Worm (Caenorhabditis elegans) whole organism, mixed stage, embryonic: Measurements from ENCODE around the gene F38A1.15.

ENCODE experiments used
- M03D4.4 ChIP-seq: sonication (generic microtip); optimal IDR thresholded peaks from 2 replicates; lab custom pipeline; 2017; ENCODE audit warnings: mild to moderate bottlenecking, missing genetic modification characterization, missing compliant biosample characterization
- bed-3 ChIP-seq: fragments of 200-800 bp; sonication (Bioruptor generic); optimal IDR thresholded peaks from 3 replicates; lab custom pipeline; 2018; ENCODE audit warnings: mild to moderate bottlenecking, missing genetic modification characterization, moderate library complexity, missing compliant biosample characterization
- blmp-1 ChIP-seq: fragments of 150-350 bp; optimal IDR thresholded peaks from 2 replicates; lab custom pipeline; 2014; ENCODE audit warnings: missing biosample characterization, missing genetic modification characterization
- ceh-39 ChIP-seq: fragments of 150-350 bp; optimal IDR thresholded peaks from 2 replicates; lab custom pipeline; 2014; ENCODE audit warnings: missing biosample characterization, missing genetic modification characterization
- ceh-43 ChIP-seq: fragments of 200-800 bp; sonication (Bioruptor generic); optimal IDR thresholded peaks from 2 replicates; lab custom pipeline; 2018; ENCODE audit warnings: mild to moderate bottlenecking, missing genetic modification characterization, moderate library complexity, missing compliant biosample characterization
- ceh-83 ChIP-seq: fragments of 200-800 bp; sonication (Bioruptor generic); optimal IDR thresholded peaks from 2 replicates; lab custom pipeline; 2018; ENCODE audit warnings: mild to moderate bottlenecking, missing genetic modification characterization, missing compliant biosample characterization
- ces-1 ChIP-seq: fragments of 150-350 bp; optimal IDR thresholded peaks from 2 replicates; lab custom pipeline; 2014; ENCODE audit warnings: missing biosample characterization, missing genetic modification reagents, missing genetic modification characterization
- cnd-1 ChIP-seq: fragments of 200-800 bp; sonication (Bioruptor generic); optimal IDR thresholded peaks from 2 replicates; lab custom pipeline; 2018; ENCODE audit warnings: mild to moderate bottlenecking, missing genetic modification characterization, missing compliant biosample characterization
- drap-1 ChIP-seq: fragments of 200-800 bp; sonication (Bioruptor generic); optimal IDR thresholded peaks from 3 replicates; lab custom pipeline; 2018; ENCODE audit warnings: mild to moderate bottlenecking, missing genetic modification characterization, missing compliant biosample characterization
- elt-3 ChIP-seq: fragments of 150-350 bp; optimal IDR thresholded peaks from 2 replicates; lab custom pipeline; 2014; ENCODE audit warnings: missing biosample characterization, missing genetic modification characterization
- flh-1 ChIP-seq: fragments of 200-800 bp; sonication (Bioruptor generic); optimal IDR thresholded peaks from 2 replicates; lab custom pipeline; 2018; ENCODE audit warnings: mild to moderate bottlenecking, missing genetic modification characterization, moderate library complexity, missing compliant biosample characterization
- ham-2 ChIP-seq: fragments of 200-800 bp; sonication (Bioruptor generic); optimal IDR thresholded peaks from 2 replicates; lab custom pipeline; 2018; ENCODE audit warnings: mild to moderate bottlenecking, missing genetic modification characterization, missing compliant biosample characterization
- lin-13 ChIP-seq: fragments of 150-350 bp; optimal IDR thresholded peaks from 2 replicates; lab custom pipeline; 2014; ENCODE audit warnings: missing biosample characterization, missing genetic modification characterization
- lin-32 ChIP-seq: fragments of 200-800 bp; sonication (Bioruptor generic); optimal IDR thresholded peaks from 2 replicates; lab custom pipeline; 2018; ENCODE audit warnings: mild to moderate bottlenecking, missing genetic modification characterization, missing compliant biosample characterization
- lsy-2 ChIP-seq: fragments of 150-350 bp; optimal IDR thresholded peaks from 2 replicates; lab custom pipeline; 2014; ENCODE audit warnings: missing biosample characterization, missing genetic modification characterization
- mab-5 ChIP-seq: fragments of 150-350 bp; optimal IDR thresholded peaks from 2 replicates; lab custom pipeline; 2014; ENCODE audit warnings: missing biosample characterization, missing genetic modification characterization
- mep-1 ChIP-seq: fragments of 150-350 bp; optimal IDR thresholded peaks from 2 replicates; lab custom pipeline; 2017; ENCODE audit warnings: missing biosample characterization, missing genetic modification reagents, missing genetic modification characterization, inconsistent platforms
- mls-2 ChIP-seq: sonication (generic microtip); optimal IDR thresholded peaks from 2 replicates; lab custom pipeline; 2016; ENCODE audit warnings: mild to moderate bottlenecking, missing genetic modification characterization, moderate library complexity, missing compliant biosample characterization
- nhr-12 ChIP-seq: fragments of 150-350 bp; optimal IDR thresholded peaks from 2 replicates; lab custom pipeline; 2014; ENCODE audit warnings: missing biosample characterization, missing genetic modification characterization
- nhr-2 ChIP-seq: fragments of 150-350 bp; optimal IDR thresholded peaks from 2 replicates; lab custom pipeline; 2014; ENCODE audit warnings: missing biosample characterization, missing genetic modification characterization
- nhr-237 ChIP-seq: fragments of 150-350 bp; optimal IDR thresholded peaks from 2 replicates; lab custom pipeline; 2014; ENCODE audit warnings: missing biosample characterization, missing genetic modification characterization
- nhr-28 ChIP-seq: fragments of 150-350 bp; optimal IDR thresholded peaks from 2 replicates; lab custom pipeline; 2014; ENCODE audit warnings: missing biosample characterization, missing genetic modification characterization
- nhr-76 ChIP-seq: sonication (generic microtip); optimal IDR thresholded peaks from 2 replicates; lab custom pipeline; 2017; ENCODE audit warnings: missing biosample characterization, missing genetic modification characterization
- sem-2 ChIP-seq: fragments of 200-800 bp; sonication (Bioruptor generic); optimal IDR thresholded peaks from 2 replicates; lab custom pipeline; 2018; ENCODE audit warnings: mild to moderate bottlenecking, missing genetic modification characterization, missing compliant biosample characterization
- snpc-4 ChIP-seq: fragments of 150-350 bp; optimal IDR thresholded peaks from 2 replicates; lab custom pipeline; 2014; ENCODE audit warnings: missing biosample characterization, missing genetic modification characterization
- sptf-1 ChIP-seq: sonication (generic microtip); optimal IDR thresholded peaks from 2 replicates; lab custom pipeline; 2017; ENCODE audit warnings: mild to moderate bottlenecking, missing genetic modification characterization, moderate library complexity, missing compliant biosample characterization
- tbx-8 ChIP-seq: fragments of 200-800 bp; sonication (Bioruptor generic); optimal IDR thresholded peaks from 2 replicates; lab custom pipeline; 2018; ENCODE audit warnings: mild to moderate bottlenecking, missing genetic modification characterization, moderate library complexity, missing compliant biosample characterization
- unc-120 ChIP-seq: sonication (generic microtip); optimal IDR thresholded peaks from 2 replicates; lab custom pipeline; 2017; ENCODE audit warnings: missing genetic modification characterization, missing compliant biosample characterization; ENCODE audit not compliant: poor library complexity, severe bottlenecking
- unc-62 ChIP-seq: fragments of 150-350 bp; optimal IDR thresholded peaks from 2 replicates; lab custom pipeline; 2014; ENCODE audit warnings: missing biosample characterization, missing genetic modification reagents, missing genetic modification characterization
- zip-8 ChIP-seq: fragments of 150-350 bp; optimal IDR thresholded peaks from 2 replicates; lab custom pipeline; 2014; ENCODE audit warnings: missing biosample characterization, missing genetic modification characterization
- ztf-11 ChIP-seq: fragments of 150-350 bp; optimal IDR thresholded peaks from 2 replicates; lab custom pipeline; 2014; ENCODE audit warnings: missing biosample characterization, missing genetic modification characterization

The F38A1.15 gene

DNA sequence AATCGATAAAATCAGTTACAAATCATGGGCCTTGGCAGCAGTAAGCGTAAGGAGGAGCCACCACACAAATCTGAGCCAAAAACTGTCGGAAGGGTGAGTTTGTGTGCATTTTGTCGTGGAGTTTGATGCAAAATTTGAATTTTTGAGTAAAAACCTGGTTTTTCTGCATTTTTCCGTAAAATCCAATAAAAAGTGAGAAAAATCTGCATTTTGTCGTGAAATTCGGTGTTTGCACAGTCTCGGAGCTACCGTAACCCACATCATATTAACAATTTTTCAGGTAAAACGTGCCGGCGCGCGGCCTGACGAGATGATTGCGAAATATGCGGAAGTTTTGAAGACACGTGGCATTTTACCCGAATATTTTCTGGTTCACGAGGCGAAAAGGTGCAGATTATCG, 32.7 kb upstream of the F38A1.15 start:
- TF ChIP-seq snpc-4 (tag; lab: Kevin White, UChicago) (no peak), zip-8 (tag; lab: Kevin White, UChicago) (no peak)

DNA sequence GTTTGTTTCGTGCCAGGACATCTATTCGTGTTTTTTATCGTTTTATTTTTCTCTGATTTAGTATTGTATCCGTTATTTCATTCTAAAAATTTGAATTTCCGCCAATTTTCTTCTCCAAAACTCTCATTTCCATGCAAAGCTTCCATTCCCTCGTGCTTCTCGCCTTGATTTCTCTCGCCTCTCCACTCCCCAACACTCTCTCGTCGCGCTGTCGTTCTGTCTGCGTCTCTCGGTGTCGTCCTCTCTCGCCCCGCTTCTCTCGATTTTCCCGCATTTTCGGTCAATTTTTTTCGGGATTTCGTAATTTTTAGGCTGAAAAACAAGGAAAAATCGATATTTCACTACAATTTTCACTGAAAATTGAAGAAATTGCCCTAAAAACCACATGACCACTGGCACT, 31.4 kb upstream of the F38A1.15 start, which contains the start of gene C09E9.1:
C09E9.1 (plus strand) TSS at position 286 of the 400 bp plus-strand sequence.
- peak; percentile 26 for TF ChIP-seq lin-13 (tag; lab: Kevin White, UChicago)
- no peak for TF ChIP-seq blmp-1 (tag; lab: Kevin White, UChicago)
- peak; percentile 51 for TF ChIP-seq unc-120 (tag; lab: Kevin White, UChicago)
- TF ChIP-seq lin-32 = no peak
- no peak for TF ChIP-seq mab-5
- peak; percentile 29 for TF ChIP-seq ces-1 (GFP tag; lab: Kevin White, UChicago)
- TF ChIP-seq sem-2 (GFP tag; lab: Kevin White, UChicago) = no peak
- TF ChIP-seq ham-2 (GFP tag; lab: Kevin White, UChicago) = peak; percentile 0
- TF ChIP-seq sptf-1 (tag; lab: Kevin White, UChicago) = no peak
- TF ChIP-seq cnd-1 (tag; lab: Kevin White, UChicago) = no peak
- TF ChIP-seq drap-1 (GFP tag; lab: Kevin White, UChicago) = no peak

DNA sequence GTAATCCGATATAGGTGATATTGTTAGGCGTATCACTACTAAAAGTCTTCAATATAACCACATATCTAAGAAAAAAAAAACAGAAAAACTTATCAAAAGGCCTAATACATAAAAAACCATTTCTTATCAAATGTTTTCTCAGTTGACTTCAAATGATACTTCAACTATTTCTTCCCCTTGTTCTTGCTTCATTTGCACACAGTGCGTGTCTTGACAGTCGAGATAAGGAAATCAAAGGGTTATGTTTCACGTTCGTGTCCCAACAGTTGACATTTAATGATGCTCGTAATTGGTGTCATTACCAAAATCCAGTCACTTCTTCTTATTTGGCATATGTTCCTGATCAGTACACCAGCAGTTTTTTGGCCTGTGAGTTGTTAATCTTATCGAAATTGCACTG, 23.5 kb upstream of the F38A1.15 start, which contains the start of gene clec-170:
clec-170 (plus strand) TSS at position 143 of the 400 bp plus-strand sequence.
- TF ChIP-seq M03D4.4 (tag; lab: Kevin White, UChicago) (no peak), ham-2 (GFP tag; lab: Kevin White, UChicago) (no peak), lsy-2 (tag; lab: Kevin White, UChicago) (no peak), ztf-11 (tag; lab: Kevin White, UChicago) (no peak), mep-1 (tag; lab: Kevin White, UChicago) (no peak), drap-1 (GFP tag; lab: Kevin White, UChicago) (no peak), unc-120 (tag; lab: Kevin White, UChicago) (no peak), lin-32 (no peak), ceh-83 (GFP tag; lab: Kevin White, UChicago) (no peak), sem-2 (GFP tag; lab: Kevin White, UChicago) (no peak), blmp-1 (tag; lab: Kevin White, UChicago) (no peak), nhr-237 (tag; lab: Kevin White, UChicago) (no peak), nhr-28 (tag; lab: Kevin White, UChicago) (no peak), elt-3 (tag; lab: Kevin White, UChicago) (no peak), mls-2 (tag; lab: Kevin White, UChicago) (no peak), flh-1 (GFP tag; lab: Kevin White, UChicago) (no peak), ceh-43 (GFP tag; lab: Kevin White, UChicago) (no peak), bed-3 (GFP tag; lab: Kevin White, UChicago) (no peak), mab-5 (no peak), tbx-8 (no peak)

DNA sequence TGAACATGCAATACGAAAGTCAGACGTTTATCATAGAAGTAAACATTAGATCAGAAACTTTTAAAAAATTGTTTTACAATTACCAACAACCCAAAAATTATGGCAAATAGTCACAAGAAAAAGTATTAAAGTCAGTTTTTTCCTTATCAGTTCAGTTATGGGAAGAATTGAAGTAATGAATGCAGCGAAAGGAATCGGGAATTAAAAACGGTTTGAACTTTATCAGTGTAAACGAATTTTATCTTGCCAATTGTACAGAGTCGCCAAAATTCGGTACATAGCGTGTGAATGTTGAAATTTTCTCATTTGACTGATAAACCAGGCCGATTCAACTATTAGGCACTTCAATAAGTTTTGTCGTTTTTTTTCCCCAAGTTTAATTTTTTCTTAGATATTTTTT, 22.9 kb upstream of the F38A1.15 start:
- no peak for TF ChIP-seq M03D4.4 (tag; lab: Kevin White, UChicago)
- TF ChIP-seq unc-120 (tag; lab: Kevin White, UChicago) = no peak
- TF ChIP-seq lin-32 = no peak
- no peak for TF ChIP-seq nhr-12 (tag; lab: Kevin White, UChicago)
- no peak for TF ChIP-seq ceh-83 (GFP tag; lab: Kevin White, UChicago)
- TF ChIP-seq nhr-237 (tag; lab: Kevin White, UChicago) = no peak
- no peak for TF ChIP-seq mab-5
- TF ChIP-seq unc-62 (GFP tag; lab: Kevin White, UChicago) = no peak
- TF ChIP-seq lsy-2 (tag; lab: Kevin White, UChicago) = no peak
- TF ChIP-seq nhr-2 (tag; lab: Kevin White, UChicago) = no peak
- no peak for TF ChIP-seq ceh-39 (tag; lab: Kevin White, UChicago)
- TF ChIP-seq ham-2 (GFP tag; lab: Kevin White, UChicago) = no peak
- no peak for TF ChIP-seq ceh-43 (GFP tag; lab: Kevin White, UChicago)
- TF ChIP-seq snpc-4 (tag; lab: Kevin White, UChicago) = no peak
- no peak for TF ChIP-seq sptf-1 (tag; lab: Kevin White, UChicago)

DNA sequence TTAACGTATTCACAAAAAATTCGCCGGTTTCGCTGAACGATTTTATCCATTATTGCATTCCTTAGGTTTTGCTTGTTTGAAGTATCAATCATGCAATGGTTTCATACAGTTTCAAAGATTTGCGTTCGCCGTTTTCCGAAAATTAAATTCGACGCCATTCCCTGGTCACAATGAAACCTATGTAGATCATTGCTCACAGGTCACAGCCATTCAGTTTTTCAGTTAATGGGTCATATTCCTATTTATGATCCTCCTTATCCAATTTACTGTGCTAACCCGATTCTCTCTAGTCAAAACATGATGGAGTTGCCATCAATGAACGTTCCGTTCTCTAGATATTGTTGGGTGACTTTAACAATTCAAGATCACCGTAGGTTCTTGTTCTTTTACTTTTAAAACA, 21.7 kb upstream of the F38A1.15 start, which contains the start of gene F38A1.13:
F38A1.13 (plus strand) TSS at position 301 of the 400 bp plus-strand sequence.
- TF ChIP-seq tbx-8 = no peak
- TF ChIP-seq unc-120 (tag; lab: Kevin White, UChicago) = no peak
- TF ChIP-seq lin-13 (tag; lab: Kevin White, UChicago) = no peak
- no peak for TF ChIP-seq nhr-76 (tag; lab: Kevin White, UChicago)
- no peak for TF ChIP-seq elt-3 (tag; lab: Kevin White, UChicago)
- TF ChIP-seq ztf-11 (tag; lab: Kevin White, UChicago) = no peak
- no peak for TF ChIP-seq ceh-83 (GFP tag; lab: Kevin White, UChicago)
- TF ChIP-seq flh-1 (GFP tag; lab: Kevin White, UChicago) = no peak
- TF ChIP-seq nhr-12 (tag; lab: Kevin White, UChicago) = no peak
- TF ChIP-seq cnd-1 (tag; lab: Kevin White, UChicago) = no peak
- no peak for TF ChIP-seq sptf-1 (tag; lab: Kevin White, UChicago)
- no peak for TF ChIP-seq lin-32
